Worm (Caenorhabditis elegans) whole organism, midembryonic: ENCODE data around the gene sdf-9.

Source experiments
- T22C8.4 ChIP-seq: fragments of 200-800 bp; sonication (Bioruptor generic); IDR thresholded peaks from 2 replicates; pipeline ENCODE4 v1.3.6; 2022; ENCODE audit warnings: missing genetic modification characterization, missing compliant biosample characterization
- cog-1 ChIP-seq: sonication (generic microtip); optimal IDR thresholded peaks from 2 replicates; lab custom pipeline; 2016; ENCODE audit warnings: missing genetic modification characterization, missing compliant biosample characterization
- flt-1 ChIP-seq: fragments of 200-800 bp; sonication (Bioruptor generic); IDR thresholded peaks from 2 replicates; pipeline ENCODE4 v1.3.6; 2022; ENCODE audit warnings: missing genetic modification characterization, missing compliant biosample characterization
- klf-2 ChIP-seq: fragments of 200-800 bp; sonication (Bioruptor generic); conservative IDR thresholded peaks from 2 replicates; pipeline ENCODE4 v1.3.6; 2022; ENCODE audit warnings: missing genetic modification reagents, missing genetic modification characterization, missing compliant biosample characterization
- med-1 ChIP-seq: sonication (generic microtip); optimal IDR thresholded peaks from 2 replicates; lab custom pipeline; 2017; ENCODE audit warnings: missing genetic modification characterization, mild to moderate bottlenecking, missing compliant biosample characterization, antibody characterized with exemption, missing genetic modification reagents; ENCODE audit not compliant: insufficient read depth
- ref-1 ChIP-seq: fragments of 200-800 bp; sonication (Bioruptor generic); conservative IDR thresholded peaks from 2 replicates; pipeline ENCODE4 v1.3.6; 2022; ENCODE audit warnings: missing genetic modification reagents, missing genetic modification characterization, missing compliant biosample characterization
- tab-1 ChIP-seq: fragments of 200-800 bp; sonication (Bioruptor generic); IDR thresholded peaks from 2 replicates; pipeline ENCODE4 v1.3.6; 2022; ENCODE audit warnings: missing genetic modification characterization, missing compliant biosample characterization
- ztf-23 ChIP-seq: fragments of 200-800 bp; sonication (Bioruptor generic); IDR thresholded peaks from 2 replicates; pipeline ENCODE4 v1.3.6; 2022; ENCODE audit warnings: missing genetic modification reagents, missing genetic modification characterization, missing compliant biosample characterization
- ztf-29 ChIP-seq: fragments of 200-800 bp; sonication (Bioruptor generic); IDR thresholded peaks from 2 replicates; pipeline ENCODE4 v1.3.6; 2022; ENCODE audit warnings: missing genetic modification reagents, missing genetic modification characterization, missing compliant biosample characterization

The sdf-9 gene

ce11 chrV:20797918-20798317, at the start of gene sdf-9:
TSS of gene sdf-9 (plus strand) at chrV:20798218.
- TF ChIP-seq flt-1: no peak
- no peak for TF ChIP-seq tab-1
- no peak for TF ChIP-seq ztf-29 (GFP tag; lab: Robert Waterston, UW)
- TF ChIP-seq cog-1 (tag; lab: Kevin White, UChicago): no peak
- no peak for TF ChIP-seq T22C8.4 (GFP tag; lab: Robert Waterston, UW)
- TF ChIP-seq med-1 (GFP tag; lab: Kevin White, UChicago): no peak
- TF ChIP-seq ztf-23 (GFP tag; lab: Robert Waterston, UW): no peak
- no peak for TF ChIP-seq ref-1 (GFP tag; lab: Robert Waterston, UW)
- TF ChIP-seq klf-2 (GFP tag; lab: Robert Waterston, UW): no peak

DNA sequence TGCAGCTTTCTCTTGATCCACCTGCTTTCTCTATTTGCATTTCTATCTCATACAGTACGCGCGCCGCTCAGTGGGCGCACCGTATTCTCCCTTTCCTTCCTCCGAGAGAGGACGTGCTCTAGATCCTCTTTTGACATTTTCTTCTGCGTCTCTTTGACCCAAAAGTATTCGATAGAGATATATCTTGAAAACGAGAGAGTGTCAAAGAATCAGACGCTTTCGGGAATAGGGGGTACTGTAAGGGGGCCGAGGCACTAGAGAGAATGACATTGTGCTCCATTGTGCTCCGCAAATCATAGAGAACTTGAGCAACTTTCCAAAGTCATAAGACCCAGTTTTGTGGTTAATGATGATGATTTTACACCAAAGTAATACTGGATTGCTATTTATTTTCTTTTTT, 48.9 kb upstream of the sdf-9 start:
- TF ChIP-seq flt-1: no peak

DNA sequence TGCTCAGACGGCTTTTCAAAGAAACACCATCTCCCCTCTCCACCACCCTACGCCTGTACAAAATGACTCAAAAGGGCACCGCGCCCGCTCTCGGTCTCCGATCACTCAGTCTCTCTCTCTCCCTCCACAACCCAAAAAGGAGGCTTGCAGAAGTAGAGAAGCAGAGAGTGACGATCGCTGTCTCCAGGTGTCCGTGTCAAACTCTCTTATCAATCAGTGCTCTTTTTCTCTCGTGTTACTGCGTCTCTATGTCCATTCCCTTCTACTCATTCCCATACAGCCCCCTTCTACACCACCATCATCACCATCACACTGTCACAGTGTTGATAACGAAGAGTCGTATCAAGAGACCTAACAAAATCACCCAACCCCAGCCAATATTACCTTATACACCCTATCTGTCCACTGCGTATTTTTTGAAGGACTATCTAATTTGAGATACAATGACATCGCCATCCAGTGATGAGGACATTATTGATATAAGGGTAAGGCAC, 45.4 kb upstream of the sdf-9 start, which contains the start of gene pha-4:
pha-4 (plus strand) TSS at position 444 of the 494 bp plus-strand sequence.
- TF ChIP-seq flt-1 (no peak), tab-1 (no peak), ref-1 (GFP tag; lab: Robert Waterston, UW) (no peak), T22C8.4 (GFP tag; lab: Robert Waterston, UW) (no peak), klf-2 (GFP tag; lab: Robert Waterston, UW) (no peak), ztf-29 (GFP tag; lab: Robert Waterston, UW) (0 out of 2 replicates have a peak, but pooled peaks have one; percentile 39), cog-1 (tag; lab: Kevin White, UChicago) (no peak), ztf-23 (GFP tag; lab: Robert Waterston, UW) (no peak), med-1 (GFP tag; lab: Kevin White, UChicago) (no peak)

DNA sequence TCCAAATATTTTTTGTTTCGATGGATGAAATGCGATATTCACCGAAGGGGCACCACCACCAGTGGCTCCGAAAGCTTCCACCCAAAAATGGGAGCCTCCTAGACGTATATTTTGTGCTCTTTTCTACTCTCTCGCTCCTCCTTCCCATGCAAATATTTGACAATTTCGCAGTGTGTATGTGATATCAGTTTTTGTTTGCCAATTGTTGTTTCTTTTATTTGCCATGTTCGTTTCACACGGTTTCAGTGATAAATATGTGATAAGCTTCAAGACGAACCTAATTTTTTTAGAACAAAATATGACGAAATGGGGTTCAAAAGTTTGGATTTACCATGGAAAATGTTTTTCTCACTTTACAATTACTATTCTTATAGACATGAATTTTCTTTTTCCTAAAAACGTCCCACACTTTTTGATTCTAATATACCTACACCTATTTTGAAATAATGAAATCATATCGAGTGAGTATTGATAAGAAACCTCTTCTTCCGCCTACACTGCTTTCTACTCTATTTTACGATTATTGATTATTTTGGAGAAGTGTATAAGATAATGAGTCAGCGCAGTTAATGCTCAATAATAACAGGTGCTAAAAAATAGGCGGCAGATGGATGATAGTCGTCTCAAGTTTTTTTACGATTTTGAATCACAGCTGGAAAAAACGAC, 44.0 kb upstream of the sdf-9 start:
- TF ChIP-seq ztf-23 (GFP tag; lab: Robert Waterston, UW) (no peak), klf-2 (GFP tag; lab: Robert Waterston, UW) (no peak), ztf-29 (GFP tag; lab: Robert Waterston, UW) (no peak), flt-1 (no peak), med-1 (GFP tag; lab: Kevin White, UChicago) (no peak), ref-1 (GFP tag; lab: Robert Waterston, UW) (no peak), T22C8.4 (GFP tag; lab: Robert Waterston, UW) (no peak), tab-1 (no peak)

ce11 chrV:20755494-20755893, 42.5 kb upstream of the sdf-9 start:
- no peak for TF ChIP-seq ztf-23 (GFP tag; lab: Robert Waterston, UW)
- no peak for TF ChIP-seq med-1 (GFP tag; lab: Kevin White, UChicago)
- TF ChIP-seq flt-1: no peak
- TF ChIP-seq ref-1 (GFP tag; lab: Robert Waterston, UW): no peak
- TF ChIP-seq ztf-29 (GFP tag; lab: Robert Waterston, UW): no peak
- no peak for TF ChIP-seq T22C8.4 (GFP tag; lab: Robert Waterston, UW)
- no peak for TF ChIP-seq klf-2 (GFP tag; lab: Robert Waterston, UW)
- TF ChIP-seq cog-1 (tag; lab: Kevin White, UChicago): no peak
- TF ChIP-seq tab-1: no peak

- TF ChIP-seq flt-1 (no peak), med-1 (GFP tag; lab: Kevin White, UChicago) (no peak), ztf-29 (GFP tag; lab: Robert Waterston, UW) (no peak), T22C8.4 (GFP tag; lab: Robert Waterston, UW) (no peak), klf-2 (GFP tag; lab: Robert Waterston, UW) (no peak), ztf-23 (GFP tag; lab: Robert Waterston, UW) (no peak), cog-1 (tag; lab: Kevin White, UChicago) (no peak), ref-1 (GFP tag; lab: Robert Waterston, UW) (no peak), tab-1 (no peak)
Measured at ce11 chrV:20756385-20756996, 41.5 kb upstream of the sdf-9 start.

- TF ChIP-seq med-1 (GFP tag; lab: Kevin White, UChicago): no peak
Measured at ce11 chrV:20757255-20757654, 40.8 kb upstream of the sdf-9 start.

DNA sequence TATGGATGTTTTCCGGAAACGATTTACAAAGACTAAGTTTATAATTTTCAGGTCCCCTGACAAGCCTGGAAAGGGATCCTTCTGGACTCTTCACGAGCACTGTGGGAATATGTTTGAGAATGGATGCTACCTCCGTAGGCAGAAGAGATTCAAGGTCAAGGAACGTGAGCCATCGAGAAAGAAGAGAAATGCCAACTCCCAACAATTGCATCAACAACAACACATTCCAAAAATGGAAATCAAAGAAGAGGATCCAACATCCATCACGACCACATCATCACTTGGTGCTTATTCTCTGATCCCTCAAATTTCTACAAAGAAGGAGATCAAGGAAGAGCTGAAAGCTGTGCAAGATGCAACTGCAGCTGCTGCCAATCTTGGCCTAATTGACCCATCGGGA, 39.9 kb upstream of the sdf-9 start:
- TF ChIP-seq ref-1 (GFP tag; lab: Robert Waterston, UW) (no peak), ztf-23 (GFP tag; lab: Robert Waterston, UW) (no peak), tab-1 (no peak), ztf-29 (GFP tag; lab: Robert Waterston, UW) (no peak), T22C8.4 (GFP tag; lab: Robert Waterston, UW) (no peak), med-1 (GFP tag; lab: Kevin White, UChicago) (no peak), flt-1 (no peak), cog-1 (tag; lab: Kevin White, UChicago) (no peak), klf-2 (GFP tag; lab: Robert Waterston, UW) (no peak)

- TF ChIP-seq ztf-29 (GFP tag; lab: Robert Waterston, UW) (no peak), med-1 (GFP tag; lab: Kevin White, UChicago) (no peak), klf-2 (GFP tag; lab: Robert Waterston, UW) (no peak), flt-1 (no peak), cog-1 (tag; lab: Kevin White, UChicago) (no peak), ref-1 (GFP tag; lab: Robert Waterston, UW) (no peak), ztf-23 (GFP tag; lab: Robert Waterston, UW) (no peak), tab-1 (no peak), T22C8.4 (GFP tag; lab: Robert Waterston, UW) (no peak)
Measured at ce11 chrV:20761758-20762157, 36.3 kb upstream of the sdf-9 start.
